Fruit fly (Drosophila melanogaster) whole organism: ENCODE results near the gene CG42570.

Experiments used
- CG8478 ChIP-seq: fragments of >200 bp; optimal IDR thresholded peaks from 2 replicates; lab custom pipeline; 2018; ENCODE audit warnings: inconsistent platforms
- Dll ChIP-seq: fragments of >200 bp; optimal IDR thresholded peaks from 2 replicates; lab custom pipeline; 2017
- EcR ChIP-seq, 2 experiments: fragments of >200 bp; optimal IDR thresholded peaks; 2 replicates each; lab custom pipeline; 2017; ENCODE audit warnings: missing biosample characterization in 2 of 2, missing genetic modification characterization in 2 of 2, missing genetic modification reagents in 2 of 2
- pan ChIP-seq: fragments of >200 bp; optimal IDR thresholded peaks from 2 replicates; lab custom pipeline; 2017
- psq ChIP-seq: fragments of >200 bp; optimal IDR thresholded peaks from 2 replicates; lab custom pipeline; 2017
- usp ChIP-seq: fragments of >200 bp; optimal IDR thresholded peaks from 2 replicates; lab custom pipeline; 2017; ENCODE audit warnings: missing biosample characterization, missing genetic modification characterization, mixed read lengths

CG42570 gene

DNA sequence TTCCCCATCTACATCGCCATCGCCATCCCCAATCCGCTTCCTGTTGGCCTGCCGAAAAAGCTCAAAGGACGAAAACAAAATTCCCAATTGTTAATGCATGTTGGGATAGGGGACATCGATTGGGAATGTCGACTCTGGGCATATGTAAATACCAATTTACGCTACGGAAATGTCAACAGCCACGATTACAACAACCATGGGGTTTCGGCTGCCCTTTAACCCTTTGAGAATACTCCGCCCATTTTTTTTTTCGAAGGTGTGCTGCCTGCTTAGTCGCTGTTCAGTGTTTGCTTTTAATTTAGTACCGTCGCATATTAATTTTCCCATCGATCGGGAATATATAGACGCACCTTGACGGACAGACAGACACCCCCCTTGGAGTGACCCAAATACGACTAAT is 41.0 kb downstream of the CG42570 start:
- TF ChIP-seq psq (lab: Kevin White, UChicago) (no peak), EcR (GFP tag; optimal IDR thresholded peaks at IDR 0.05; lab: Kevin White, UChicago) (no peak), usp (no peak), Dll (lab: Kevin White, UChicago) (no peak), pan (lab: Kevin White, UChicago) (no peak), CG8478 (lab: Kevin White, UChicago) (no peak)

DNA sequence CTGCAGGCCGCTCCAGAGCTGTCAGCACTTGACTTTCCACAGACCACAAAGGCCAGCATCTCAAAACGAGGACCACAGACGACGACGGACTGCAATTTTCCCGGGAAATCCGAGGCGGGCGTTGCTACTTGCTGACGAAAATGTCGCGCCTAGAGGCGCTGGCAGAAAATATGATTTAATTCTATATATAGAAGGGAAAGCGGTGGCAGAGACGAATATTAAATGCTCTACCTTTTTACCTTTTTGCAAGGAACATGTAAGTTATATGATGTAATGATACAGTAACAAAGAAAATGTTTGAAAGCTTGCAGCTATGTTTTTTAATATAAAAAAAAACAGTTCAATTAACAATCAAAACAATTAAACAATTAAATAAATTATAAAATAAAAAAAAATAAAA is 42.8 kb downstream of the CG42570 start:
- TF ChIP-seq usp = no peak
- TF ChIP-seq EcR (GFP tag; optimal IDR thresholded peaks at IDR 0.05; lab: Kevin White, UChicago) = no peak
- TF ChIP-seq pan (lab: Kevin White, UChicago) = no peak
- no peak for TF ChIP-seq CG8478 (lab: Kevin White, UChicago)
- TF ChIP-seq psq (lab: Kevin White, UChicago) = no peak

DNA sequence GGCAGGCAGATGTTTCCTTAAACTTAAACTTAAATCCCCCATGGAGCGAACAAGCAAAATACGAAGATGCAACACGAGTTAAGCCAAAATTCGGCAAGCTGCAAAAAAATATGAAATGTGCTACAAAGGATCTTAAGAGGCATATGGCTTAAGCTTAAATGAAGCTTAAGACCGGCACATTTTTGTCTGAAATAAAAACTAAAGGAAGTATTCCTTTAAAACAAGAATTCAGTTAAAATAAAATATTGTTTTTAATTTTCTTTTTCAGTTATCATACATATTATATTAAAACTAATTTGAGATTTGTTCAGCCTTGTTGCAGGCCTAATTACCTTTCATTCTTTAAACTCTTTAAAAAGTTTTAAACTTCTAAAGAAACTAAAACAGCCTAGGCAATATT is 44.3 kb downstream of the CG42570 start:
- TF ChIP-seq EcR (GFP tag; optimal IDR thresholded peaks at IDR 0.05; lab: Kevin White, UChicago) (no peak), psq (lab: Kevin White, UChicago) (no peak), usp (no peak), CG8478 (lab: Kevin White, UChicago) (no peak), Dll (lab: Kevin White, UChicago) (no peak), pan (lab: Kevin White, UChicago) (no peak)

DNA sequence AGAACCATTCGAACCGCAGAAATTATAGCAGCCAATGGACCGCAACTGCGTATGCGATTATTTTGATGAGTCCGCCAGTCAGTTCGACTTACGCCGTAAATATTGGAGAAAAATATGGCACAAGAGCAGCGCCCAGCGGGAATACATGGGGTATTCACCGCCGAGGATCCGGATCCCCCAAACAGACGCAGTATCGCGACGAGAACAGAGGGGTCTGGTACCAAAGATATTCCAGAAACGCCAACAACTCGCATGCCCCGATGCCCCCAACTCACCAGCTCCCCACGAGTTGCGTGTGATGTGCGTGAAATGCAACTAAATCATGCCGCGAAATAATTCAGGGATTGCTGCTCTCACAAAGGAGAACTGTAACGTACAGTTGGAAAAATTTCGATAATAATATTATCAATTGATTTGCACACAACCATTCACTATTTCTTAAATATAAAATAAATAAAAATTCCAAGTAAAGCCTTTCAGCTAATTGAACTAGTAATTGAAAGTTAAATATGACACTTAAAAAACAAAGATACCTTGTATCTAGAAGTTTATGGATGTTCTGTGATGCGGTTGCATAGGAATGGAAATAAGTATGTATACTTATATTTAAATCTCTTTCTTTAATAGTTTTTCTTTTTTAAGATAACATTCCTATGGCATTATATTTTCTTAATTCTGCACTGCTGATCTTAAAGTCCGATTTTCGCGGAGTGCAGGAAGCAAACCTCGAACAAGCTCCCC is 45.0 kb downstream of the CG42570 start:
- no peak for TF ChIP-seq EcR (GFP tag; optimal IDR thresholded peaks at IDR 0.05; lab: Kevin White, UChicago)
- TF ChIP-seq Dll (lab: Kevin White, UChicago) = peak; percentile 53

DNA sequence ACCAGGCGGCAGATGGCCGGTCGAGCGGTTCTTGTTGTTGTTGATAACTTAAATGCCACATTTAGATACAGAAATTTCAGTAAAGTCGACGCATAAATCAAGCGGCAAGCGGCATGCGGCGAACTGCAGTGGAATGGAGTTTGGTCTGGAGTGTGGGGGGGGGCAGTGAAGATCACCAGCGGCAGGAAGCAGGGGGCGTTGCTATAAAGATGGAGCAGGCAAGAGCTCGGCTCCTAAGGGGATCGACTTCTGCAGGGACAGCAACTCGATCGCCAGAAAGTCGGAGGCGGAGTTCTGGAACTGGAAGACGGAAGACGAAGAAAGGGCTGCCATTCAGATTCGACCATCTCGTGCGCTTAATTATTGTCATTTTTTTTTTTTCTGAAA is 45.6 kb downstream of the CG42570 start:
- no peak for TF ChIP-seq pan (lab: Kevin White, UChicago)
- TF ChIP-seq Dll (lab: Kevin White, UChicago) = peak; percentile 22
- no peak for TF ChIP-seq psq (lab: Kevin White, UChicago)
- no peak for TF ChIP-seq EcR (GFP tag; optimal IDR thresholded peaks at IDR 0.05; lab: Kevin White, UChicago)
- no peak for TF ChIP-seq CG8478 (lab: Kevin White, UChicago)

DNA sequence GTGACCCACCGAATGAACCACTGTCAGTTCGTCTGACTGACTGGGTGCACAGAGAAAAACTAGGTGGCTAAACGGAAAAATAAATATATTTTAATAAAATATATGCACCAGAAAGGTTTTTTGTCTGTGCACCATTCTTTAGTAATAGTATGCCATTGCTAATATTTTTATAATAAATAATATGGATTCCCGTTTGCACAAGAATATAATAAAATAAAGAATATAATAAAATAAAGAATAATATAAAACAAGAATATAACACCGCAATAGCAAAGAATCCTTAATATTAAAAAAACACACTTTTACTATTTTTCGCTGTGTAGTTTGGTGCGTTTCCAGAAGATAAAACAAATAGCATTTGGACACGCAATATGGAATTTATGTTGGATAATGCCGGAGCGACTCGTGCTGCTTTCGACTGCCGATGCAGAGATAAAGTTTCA is 51.3 kb downstream of the CG42570 start:
- no peak for TF ChIP-seq CG8478 (lab: Kevin White, UChicago)
- no peak for TF ChIP-seq psq (lab: Kevin White, UChicago)
- no peak for TF ChIP-seq Dll (lab: Kevin White, UChicago)
- TF ChIP-seq usp = no peak
- TF ChIP-seq EcR (GFP tag; optimal IDR thresholded peaks at IDR 0.05; lab: Kevin White, UChicago) = no peak
- TF ChIP-seq pan (lab: Kevin White, UChicago) = no peak
